Worm (Caenorhabditis elegans): Measurements from ENCODE around the gene F44A2.5.

DNA sequence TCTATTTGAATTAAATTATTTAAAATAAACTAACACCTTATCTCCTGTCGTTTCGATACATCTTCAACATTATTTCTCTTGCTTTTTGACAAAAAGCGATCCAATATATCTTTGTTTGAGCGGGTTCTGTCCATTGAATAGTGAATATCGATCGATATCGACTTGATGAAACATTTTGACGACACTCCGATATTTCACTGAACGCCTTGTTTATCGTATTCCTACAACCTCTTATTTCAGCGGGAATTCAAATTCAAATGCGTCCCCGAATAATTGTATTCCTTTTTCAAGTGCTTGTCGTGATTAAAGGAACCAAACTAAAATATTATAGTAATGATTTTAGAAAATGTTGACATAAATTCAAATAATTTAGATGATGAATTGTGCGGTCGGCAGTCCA lies 49.4 kb downstream of the F44A2.5 start, which contains the start of the genes K07B1.7 and try-5:
- no peak for TF ChIP-seq nhr-237 (tag; optimal IDR thresholded peaks at IDR 0.05)
- no peak for TF ChIP-seq nhr-12 (tag; optimal IDR thresholded peaks at IDR 0.05)
